Worm (Caenorhabditis elegans): ENCODE results near the gene acs-12.

The acs-12 gene

DNA sequence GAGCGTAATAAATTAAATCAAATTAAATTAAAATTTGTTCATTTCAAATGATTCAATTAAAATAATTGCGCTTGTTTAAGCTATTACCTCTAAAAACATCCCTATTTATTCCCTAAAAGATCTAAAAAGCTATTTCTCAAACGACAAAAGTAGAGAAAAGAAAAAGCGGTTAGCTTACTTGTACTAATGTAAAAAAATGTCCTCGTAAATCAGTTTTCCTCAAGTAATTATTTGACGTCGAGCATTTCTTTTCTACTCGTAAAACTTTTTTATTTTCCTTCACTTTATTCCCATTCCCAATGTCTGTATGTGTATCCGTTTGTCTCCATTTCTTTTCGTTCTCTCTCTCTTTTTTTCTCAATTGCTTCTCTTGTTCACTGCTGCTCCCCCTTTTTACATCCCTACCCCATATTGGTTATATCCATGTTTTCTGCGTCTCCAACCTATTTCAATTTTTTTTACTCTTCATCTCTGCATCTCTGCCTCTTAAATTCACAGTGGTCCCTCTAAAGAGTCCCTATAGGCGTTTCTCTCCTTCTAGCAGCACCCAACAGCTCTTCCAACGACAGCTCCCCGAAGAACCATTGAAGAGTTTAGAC is 24.8 kb upstream of the acs-12 start, which contains the start of gene unc-80 (continued):
- no peak for TF ChIP-seq lin-15B (tag; optimal IDR thresholded peaks at IDR 0.05)

DNA sequence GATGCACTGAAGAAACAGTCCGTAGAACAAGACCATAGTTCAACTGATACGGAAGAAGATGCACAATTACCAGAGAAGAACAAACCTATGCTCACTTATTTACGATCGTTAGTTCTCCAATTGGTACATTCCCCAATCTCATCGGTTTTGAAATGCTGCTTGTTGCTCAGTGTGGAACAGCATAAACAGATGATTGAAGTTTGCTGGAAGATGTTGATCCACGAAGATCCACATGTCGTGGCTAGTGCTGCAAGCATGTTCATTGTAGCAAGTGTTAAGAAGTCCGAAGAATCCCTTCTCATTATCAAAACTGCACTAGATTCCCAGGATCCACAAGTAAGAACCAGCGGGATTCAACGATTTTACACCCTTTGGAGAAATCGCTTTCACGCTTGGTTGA is 12.1 kb upstream of the acs-12 start:
- TF ChIP-seq ceh-82 (tag; optimal IDR thresholded peaks at IDR 0.05) (no peak), unc-62 (GFP tag; optimal IDR thresholded peaks at IDR 0.05 in 1 of 2) (peak in 1 of 2 experiments; percentile 94), unc-62 (tag; optimal IDR thresholded peaks at IDR 0.05) (no peak), lir-3 (tag; optimal IDR thresholded peaks at IDR 0.05) (no peak), lin-15B (tag; optimal IDR thresholded peaks at IDR 0.05) (no peak), cey-2 (tag; optimal IDR thresholded peaks at IDR 0.05; ENCODE audit: borderline replicate concordance, insufficient read depth) (no peak)

DNA sequence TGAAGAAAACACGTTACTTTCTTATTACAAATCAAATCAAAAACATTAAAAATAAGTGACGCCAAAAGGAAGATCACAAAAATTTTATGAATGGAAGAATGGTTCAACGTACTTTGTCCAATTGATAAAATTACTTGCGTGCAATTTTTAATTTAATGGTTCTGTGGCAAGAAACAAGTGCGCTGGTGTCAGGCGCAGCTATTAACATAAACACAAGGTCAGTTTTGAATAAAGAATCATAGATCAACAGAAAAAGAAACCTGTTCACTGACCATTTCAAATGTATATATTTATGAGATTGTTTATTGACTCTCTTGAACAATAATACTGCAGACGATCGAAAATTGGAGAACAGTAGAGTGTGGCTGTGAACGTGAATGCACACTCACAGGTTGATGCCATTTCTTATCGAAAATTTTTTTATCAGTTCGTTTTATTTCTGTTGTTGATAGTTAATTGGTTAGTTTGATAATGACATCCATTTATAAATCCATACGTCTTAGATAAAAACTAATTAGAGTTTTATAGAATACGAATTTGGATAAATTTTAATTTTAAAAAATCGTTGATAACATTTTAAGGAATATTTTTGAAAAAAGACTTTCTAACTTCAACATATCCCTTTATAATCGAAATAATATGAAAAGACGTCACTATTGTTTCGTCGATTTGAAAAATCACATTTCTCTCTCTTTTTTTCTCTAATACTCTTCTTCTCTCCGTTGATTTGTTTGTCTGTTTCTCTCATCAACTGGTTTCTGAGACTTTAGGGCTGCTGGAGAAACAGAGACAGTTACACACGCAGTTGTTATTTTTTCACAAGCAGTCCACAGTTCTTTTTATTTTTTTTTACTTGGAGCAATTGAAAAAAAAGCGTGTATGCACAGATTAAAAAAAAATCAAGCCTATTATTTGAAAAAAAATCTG is 539 bp upstream of the acs-12 start, which contains the start of gene amx-3:
Gene amx-3, minus strand, starts transcription at position 548 of the 927 bp plus-strand sequence.
- TF ChIP-seq nhr-48 (tag; optimal IDR thresholded peaks at IDR 0.05) (peak; percentile 23), ceh-28 (tag; optimal IDR thresholded peaks at IDR 0.05) (no peak), hif-1 (tag; optimal IDR thresholded peaks at IDR 0.05) (peak in 1 of 2 experiments; percentile 69), mxl-2 (GFP tag; conservative IDR thresholded peaks at IDR 0.05) (no peak), T26A8.4 (GFP tag; IDR thresholded peaks at IDR 0.05) (no peak), ztf-11 (tag; optimal IDR thresholded peaks at IDR 0.05) (no peak), daf-16 (GFP tag; optimal IDR thresholded peaks at IDR 0.05) (peak in 1 of 2 experiments; percentile 16), daf-16 (tag; optimal IDR thresholded peaks at IDR 0.05) (peak; percentile 94), F37D6.2 (tag; optimal IDR thresholded peaks at IDR 0.05) (no peak), mxl-3 (GFP tag; optimal IDR thresholded peaks at IDR 0.05) (no peak), php-3 (GFP tag; IDR thresholded peaks at IDR 0.05) (no peak), F44E2.7 (GFP tag; IDR thresholded peaks at IDR 0.05) (no peak), arid-1 (GFP tag; conservative IDR thresholded peaks at IDR 0.05) (no peak), mdl-1 (tag; optimal IDR thresholded peaks at IDR 0.05) (peak in 1 of 2 experiments; percentile 16), D1046.2 (GFP tag; IDR thresholded peaks at IDR 0.05) (no peak), F10B5.3 (tag; optimal IDR thresholded peaks at IDR 0.05) (no peak), lir-3 (tag; optimal IDR thresholded peaks at IDR 0.05) (no peak), set-16 (GFP tag; IDR thresholded peaks at IDR 0.05) (no peak), snpc-4 (tag; optimal IDR thresholded peaks at IDR 0.05) (no peak), zip-11 (GFP tag; IDR thresholded peaks at IDR 0.05) (no peak), pqm-1 (tag; optimal IDR thresholded peaks at IDR 0.05) (peak; percentile 80), mep-1 (tag; optimal IDR thresholded peaks at IDR 0.05) (no peak), daf-19 (GFP tag; conservative IDR thresholded peaks at IDR 0.05) (no peak), nhr-237 (tag; optimal IDR thresholded peaks at IDR 0.05) (no peak), nhr-77 (tag; optimal IDR thresholded peaks at IDR 0.05) (peak; percentile 44), lim-7 (GFP tag; IDR thresholded peaks at IDR 0.05) (no peak), unc-39 (tag; optimal IDR thresholded peaks at IDR 0.05) (no peak), hlh-11 (tag; optimal IDR thresholded peaks at IDR 0.05) (peak; percentile 25), jun-1 (tag; optimal IDR thresholded peaks at IDR 0.05) (no peak), mdt-29 (GFP tag; IDR thresholded peaks at IDR 0.05) (no peak), ceh-32 (tag; optimal IDR thresholded peaks at IDR 0.05; ENCODE audit: poor library complexity) (no peak), F49E8.2 (tag; optimal IDR thresholded peaks at IDR 0.05; ENCODE audit: borderline replicate concordance) (no peak), dmd-6 (GFP tag; IDR thresholded peaks at IDR 0.05) (peak; percentile 35; the same call in 1 of the 2 replicates), nhr-25 (tag; optimal IDR thresholded peaks at IDR 0.05; ENCODE audit: borderline replicate concordance, insufficient read depth) (no peak), nhr-28 (tag; optimal IDR thresholded peaks at IDR 0.05) (peak; percentile 12), lin-29 (GFP tag; IDR thresholded peaks at IDR 0.05) (no peak), fos-1 (tag; optimal IDR thresholded peaks at IDR 0.05) (no peak), dve-1 (tag; optimal IDR thresholded peaks at IDR 0.05; ENCODE audit: insufficient read depth) (peak; percentile 56), duxl-1 (tag; optimal IDR thresholded peaks at IDR 0.05; ENCODE audit: poor library complexity) (no peak), nhr-76 (tag; optimal IDR thresholded peaks at IDR 0.05) (no peak)
